Worm (Caenorhabditis elegans): ENCODE measurements around the gene C47E8.11.

DNA sequence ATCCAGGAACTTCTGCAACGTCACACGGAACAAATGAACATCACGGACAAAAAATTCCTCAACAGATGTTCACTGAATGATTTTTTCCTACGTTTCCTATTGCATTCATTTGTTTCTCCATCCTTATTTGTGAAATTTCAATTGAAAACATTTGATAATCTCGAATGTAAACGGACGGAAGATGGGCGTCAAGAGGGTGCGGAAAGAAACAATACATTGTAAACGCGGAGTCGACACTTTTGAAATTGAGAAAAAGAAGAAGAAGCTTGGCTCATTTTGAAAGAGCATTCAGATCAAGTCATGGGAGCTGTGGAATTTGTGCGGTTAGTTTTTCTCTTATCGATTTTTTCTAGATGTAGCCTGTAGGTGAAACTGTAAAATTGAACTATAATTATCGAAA, 25.4 kb upstream of the C47E8.11 start, which contains the start of gene C47E8.9:
- no peak for TF ChIP-seq T22C8.4 (GFP tag; IDR thresholded peaks at IDR 0.05)
- TF ChIP-seq tab-1 (GFP tag; IDR thresholded peaks at IDR 0.05), result no peak
